Worm (Caenorhabditis elegans): Measurements from ENCODE around the gene sprr-1.

sprr-1 gene

DNA sequence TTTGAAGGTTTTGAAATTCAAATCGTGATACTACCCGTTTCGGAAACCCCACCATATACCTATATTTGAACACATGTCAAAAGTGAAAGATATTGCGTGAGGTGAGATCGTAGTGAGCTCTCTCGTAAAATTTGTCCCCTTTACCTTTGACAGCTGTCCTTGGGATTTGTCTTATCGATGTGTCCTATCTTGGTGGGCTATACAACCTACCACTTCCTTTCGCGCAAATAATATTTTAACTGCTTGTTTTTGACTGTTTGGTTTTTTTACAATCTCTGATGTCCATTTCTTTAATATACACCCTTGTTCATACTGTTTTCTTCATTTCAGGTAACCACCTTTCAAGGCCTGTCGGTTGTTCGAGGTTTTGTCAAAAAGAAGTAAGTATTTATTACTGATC, 43.6 kb downstream of the sprr-1 start, which contains the start of gene eat-20:
eat-20 (plus strand) TSS at position 331 of the 400 bp plus-strand sequence.
- TF ChIP-seq lin-15B (tag; optimal IDR thresholded peaks at IDR 0.05) = no peak
- no peak for TF ChIP-seq ceh-63 (GFP tag; optimal IDR thresholded peaks at IDR 0.05)
- peak; percentile 73 for TF ChIP-seq nhr-85 (tag)
- no peak for TF ChIP-seq hpl-2 (GFP tag; optimal IDR thresholded peaks at IDR 0.05)
- TF ChIP-seq pag-3 (tag; optimal IDR thresholded peaks at IDR 0.05; ENCODE audit: borderline replicate concordance, insufficient read depth) = no peak
- TF ChIP-seq elt-3 (tag; optimal IDR thresholded peaks at IDR 0.05) = peak in 1 of 6 experiments; percentile 46
- TF ChIP-seq ces-1 (GFP tag; optimal IDR thresholded peaks at IDR 0.05) = no peak
- no peak for TF ChIP-seq unc-62 (GFP tag; optimal IDR thresholded peaks at IDR 0.05)
- TF ChIP-seq F16B12.6 (tag; optimal IDR thresholded peaks at IDR 0.05) = no peak
- TF ChIP-seq sup-37 (GFP tag; optimal IDR thresholded peaks at IDR 0.05) = no peak
- no peak for TF ChIP-seq snu-23 (GFP tag; optimal IDR thresholded peaks at IDR 0.05)
- TF ChIP-seq elt-2 (tag; optimal IDR thresholded peaks at IDR 0.05) = no peak
- no peak for TF ChIP-seq jun-1 (tag; optimal IDR thresholded peaks at IDR 0.05)
- TF ChIP-seq efl-1 (optimal IDR thresholded peaks at IDR 0.05) = no peak
- TF ChIP-seq efl-1 (GFP tag; optimal IDR thresholded peaks at IDR 0.05 in 1 of 2) = no peak
- no peak for TF ChIP-seq pqm-1 (tag; optimal IDR thresholded peaks at IDR 0.05)
- TF ChIP-seq lin-14 (GFP tag; optimal IDR thresholded peaks at IDR 0.05) = peak; percentile 47
- no peak for TF ChIP-seq fkh-4 (tag; optimal IDR thresholded peaks at IDR 0.05; ENCODE audit: borderline replicate concordance)

DNA sequence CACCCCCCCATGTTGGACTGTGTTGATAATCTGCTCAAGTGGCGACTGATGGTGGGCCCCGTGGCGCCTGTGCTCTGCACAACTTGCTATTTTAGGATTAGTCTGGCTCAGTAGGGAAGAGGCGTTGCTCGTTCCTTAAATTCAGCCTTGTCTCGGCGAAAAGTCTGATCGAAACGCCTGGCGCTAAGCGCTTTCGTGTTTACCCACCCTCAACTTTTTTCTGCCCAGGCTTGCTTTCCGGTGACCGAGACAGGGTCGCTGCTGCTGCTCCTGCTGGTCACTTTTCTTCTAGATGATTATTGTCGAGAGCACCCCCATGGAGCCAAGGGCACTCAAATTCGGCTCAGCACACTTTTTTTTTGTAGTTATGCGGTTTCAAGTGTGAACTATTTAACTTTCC, 48.4 kb downstream of the sprr-1 start:
- no peak for TF ChIP-seq C34B4.2 (tag; optimal IDR thresholded peaks at IDR 0.05)
- TF ChIP-seq ceh-90 (tag; optimal IDR thresholded peaks at IDR 0.05) = no peak
- TF ChIP-seq isw-1 (GFP tag; IDR thresholded peaks at IDR 0.05) = no peak
- TF ChIP-seq hlh-4 (tag; optimal IDR thresholded peaks at IDR 0.05) = no peak
- TF ChIP-seq dsc-1 (tag; optimal IDR thresholded peaks at IDR 0.05) = no peak
- no peak for TF ChIP-seq C16A3.4 (tag; optimal IDR thresholded peaks at IDR 0.05)
- no peak for TF ChIP-seq irx-1 (tag; optimal IDR thresholded peaks at IDR 0.05)
- no peak for TF ChIP-seq nhr-90 (tag; optimal IDR thresholded peaks at IDR 0.05; ENCODE audit: poor library complexity)
- TF ChIP-seq Y116A8C.19 (tag; optimal IDR thresholded peaks at IDR 0.05; ENCODE audit: borderline replicate concordance) = no peak
- no peak for TF ChIP-seq tlp-1 (tag; optimal IDR thresholded peaks at IDR 0.05)
- no peak for TF ChIP-seq swsn-7 (tag; optimal IDR thresholded peaks at IDR 0.05)
- no peak for TF ChIP-seq zip-4 (GFP tag; optimal IDR thresholded peaks at IDR 0.05)
- no peak for TF ChIP-seq elt-3 (tag; optimal IDR thresholded peaks at IDR 0.05)
- no peak for TF ChIP-seq nhr-20 (tag; optimal IDR thresholded peaks at IDR 0.05)
- TF ChIP-seq efl-1 (optimal IDR thresholded peaks at IDR 0.05) = no peak
- no peak for TF ChIP-seq efl-1 (GFP tag; optimal IDR thresholded peaks at IDR 0.05 in 1 of 2)
- no peak for TF ChIP-seq ets-5 (GFP tag; IDR thresholded peaks at IDR 0.05)
- TF ChIP-seq ces-1 (GFP tag; optimal IDR thresholded peaks at IDR 0.05) = no peak
- no peak for TF ChIP-seq nhr-19 (GFP tag; conservative IDR thresholded peaks at IDR 0.05)
- no peak for TF ChIP-seq nhr-76 (tag; optimal IDR thresholded peaks at IDR 0.05)
- no peak for TF ChIP-seq lin-13 (GFP tag; optimal IDR thresholded peaks at IDR 0.05)

DNA sequence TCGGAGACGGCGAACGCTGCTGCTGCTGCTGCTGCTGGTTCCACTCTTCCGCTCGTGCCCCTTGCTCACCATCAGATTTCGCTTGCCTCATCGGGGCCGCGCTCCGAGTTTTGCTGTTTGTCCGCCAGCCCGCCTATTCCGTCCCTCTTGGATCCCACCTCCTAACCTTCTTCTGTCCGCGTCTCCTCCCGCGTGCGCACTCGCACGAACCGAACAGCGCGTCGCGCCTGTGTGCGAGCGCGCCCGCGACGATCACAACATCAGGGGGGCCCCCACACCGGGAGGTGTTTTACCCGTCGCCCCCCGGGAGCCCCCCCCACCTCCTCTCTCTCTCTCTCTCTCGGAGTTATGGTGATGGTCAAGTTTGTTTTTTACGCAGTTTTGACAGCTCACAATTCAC, 49.7 kb downstream of the sprr-1 start:
- TF ChIP-seq ceh-8 (GFP tag; optimal IDR thresholded peaks at IDR 0.05) (peak; percentile 63), C34B4.2 (tag; optimal IDR thresholded peaks at IDR 0.05) (no peak), nhr-20 (tag; optimal IDR thresholded peaks at IDR 0.05) (no peak), swsn-7 (tag; optimal IDR thresholded peaks at IDR 0.05) (no peak), fkh-8 (tag; optimal IDR thresholded peaks at IDR 0.05) (no peak), fkh-10 (GFP tag; optimal IDR thresholded peaks at IDR 0.05) (no peak), blmp-1 (tag; optimal IDR thresholded peaks at IDR 0.05) (no peak)

Data from whole organism, L1 larva.